Worm (Caenorhabditis elegans) whole organism, L4/young adult: ENCODE results near the gene pqn-51.

Source experiments
- W03F9.2 ChIP-seq: fragments of 150-350 bp; optimal IDR thresholded peaks from 2 replicates; lab custom pipeline; 2014; ENCODE audit warnings: missing biosample characterization, missing genetic modification characterization
- dao-5 ChIP-seq: sonication (generic microtip); optimal IDR thresholded peaks from 2 replicates; lab custom pipeline; 2016; ENCODE audit warnings: missing genotype, missing genetic modification characterization, moderate library complexity, missing compliant biosample characterization
- him-1 ChIP-seq: sonication (generic microtip); optimal IDR thresholded peaks from 2 replicates; lab custom pipeline; 2016; ENCODE audit warnings: missing genotype, missing genetic modification reagents, missing genetic modification characterization, missing compliant biosample characterization

The pqn-51 gene

ce11 chrV:5033099-5033498 is 16.3 kb upstream of the pqn-51 start, which contains the start of gene K11D12.13:
TSS of gene K11D12.13 (plus strand) at chrV:5033399.
- TF ChIP-seq dao-5 (tag; lab: Kevin White, UChicago) (no peak), W03F9.2 (tag; lab: Kevin White, UChicago) (no peak), him-1 (no peak)

ce11 chrV:5035058-5035457 is 14.3 kb upstream of the pqn-51 start, which contains the start of gene K11D12.6:
TSS of gene K11D12.6 (minus strand) at chrV:5035158.
- TF ChIP-seq dao-5 (tag; lab: Kevin White, UChicago) (no peak), him-1 (no peak), W03F9.2 (tag; lab: Kevin White, UChicago) (no peak)

ce11 chrV:5036364-5036763 is 13.0 kb upstream of the pqn-51 start, which contains the start of gene K11D12.7:
TSS of gene K11D12.7 (minus strand) at chrV:5036464.
- TF ChIP-seq W03F9.2 (tag; lab: Kevin White, UChicago): no peak
- TF ChIP-seq him-1: no peak
- TF ChIP-seq dao-5 (tag; lab: Kevin White, UChicago): no peak

ce11 chrV:5038449-5038848 is 11.0 kb upstream of the pqn-51 start:
- TF ChIP-seq him-1 (no peak), W03F9.2 (tag; lab: Kevin White, UChicago) (no peak), dao-5 (tag; lab: Kevin White, UChicago) (no peak)

ce11 chrV:5039559-5039958 is 9.8 kb upstream of the pqn-51 start, which contains the start of gene K11D12.11:
TSS of gene K11D12.11 (minus strand) at chrV:5039600.
- TF ChIP-seq dao-5 (tag; lab: Kevin White, UChicago): no peak
- no peak for TF ChIP-seq him-1
- TF ChIP-seq W03F9.2 (tag; lab: Kevin White, UChicago): no peak

- no peak for TF ChIP-seq dao-5 (tag; lab: Kevin White, UChicago)
- no peak for TF ChIP-seq him-1
- TF ChIP-seq W03F9.2 (tag; lab: Kevin White, UChicago): no peak
Measured at ce11 chrV:5040925-5041324, 8.5 kb upstream of the pqn-51 start, which contains the start of gene K11D12.8. TSS of gene K11D12.8 (minus strand) at chrV:5041001.

- TF ChIP-seq him-1 (no peak), W03F9.2 (tag; lab: Kevin White, UChicago) (no peak), dao-5 (tag; lab: Kevin White, UChicago) (no peak)
Measured at ce11 chrV:5046103-5046502, 3.3 kb upstream of the pqn-51 start, which contains the start of gene exc-14. TSS of gene exc-14 (minus strand) at chrV:5046203.

- no peak for TF ChIP-seq W03F9.2 (tag; lab: Kevin White, UChicago)
- no peak for TF ChIP-seq dao-5 (tag; lab: Kevin White, UChicago)
- no peak for TF ChIP-seq him-1
Measured at ce11 chrV:5046558-5046957, 2.8 kb upstream of the pqn-51 start.

- no peak for TF ChIP-seq dao-5 (tag; lab: Kevin White, UChicago)
Measured at ce11 chrV:5050073-5050599, 729 bp downstream of the pqn-51 start.

ce11 chrV:5052233-5052632 is 2.8 kb downstream of the pqn-51 start, which contains the start of gene K11D12.12:
TSS of gene K11D12.12 (plus strand) at chrV:5052261.
- TF ChIP-seq dao-5 (tag; lab: Kevin White, UChicago): no peak
- no peak for TF ChIP-seq him-1
- TF ChIP-seq W03F9.2 (tag; lab: Kevin White, UChicago): no peak

ce11 chrV:5053335-5053734 is 3.9 kb downstream of the pqn-51 start, which contains the start of gene cwp-4:
TSS of gene cwp-4 (plus strand) at chrV:5053635.
- TF ChIP-seq W03F9.2 (tag; lab: Kevin White, UChicago): no peak
- no peak for TF ChIP-seq him-1
- no peak for TF ChIP-seq dao-5 (tag; lab: Kevin White, UChicago)

ce11 chrV:5064761-5065421 is 15.5 kb downstream of the pqn-51 start, which contains the start of gene mlk-1:
TSS of gene mlk-1 (minus strand) at chrV:5064811.
- TF ChIP-seq W03F9.2 (tag; lab: Kevin White, UChicago) (no peak), him-1 (peak; percentile 37)

- no peak for TF ChIP-seq dao-5 (tag; lab: Kevin White, UChicago)
- TF ChIP-seq W03F9.2 (tag; lab: Kevin White, UChicago): no peak
- no peak for TF ChIP-seq him-1
Measured at ce11 chrV:5067390-5067789, 18.0 kb downstream of the pqn-51 start.

ce11 chrV:5069440-5069839 is 20.0 kb downstream of the pqn-51 start, which contains the start of gene Y58A7A.1:
TSS of gene Y58A7A.1 (minus strand) at chrV:5069540.
- TF ChIP-seq dao-5 (tag; lab: Kevin White, UChicago) (no peak), him-1 (no peak), W03F9.2 (tag; lab: Kevin White, UChicago) (no peak)
